Fruit fly (Drosophila melanogaster): Measurements from ENCODE around the gene Hsp67Bc.

Gene Hsp67Bc

DNA sequence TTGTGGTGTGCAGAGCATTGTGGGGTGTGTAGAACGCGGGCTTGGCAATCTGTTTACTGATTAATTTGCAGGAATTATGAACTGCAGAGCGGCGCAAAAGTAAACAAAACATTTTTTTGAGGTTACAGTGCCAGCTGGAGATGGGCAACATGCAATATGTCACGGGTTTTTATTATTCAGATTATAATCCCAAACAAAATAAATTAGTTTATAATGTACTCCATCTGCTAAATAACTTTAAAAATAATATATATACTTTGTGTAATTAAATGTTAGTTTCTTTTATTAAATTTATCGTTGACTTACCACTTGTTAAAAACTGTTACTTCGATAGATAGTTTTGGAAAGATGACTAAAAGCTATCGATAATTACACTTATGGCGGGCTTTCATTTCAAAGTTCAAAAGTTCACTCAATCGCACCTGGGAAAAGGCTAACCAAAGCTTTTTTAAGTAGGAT is 1.4 kb downstream of the Hsp67Bc start, which contains the start of gene Fdx1 (continued):
- TF ChIP-seq cato (GFP tag; optimal IDR thresholded peaks at IDR 0.05; ENCODE audit: borderline replicate concordance) (no peak), Doc3 (GFP tag; IDR thresholded peaks at IDR 0.05; ENCODE audit: partially characterized antibody) (peak; percentile 64), Poxn (GFP tag; IDR thresholded peaks at IDR 0.05) (no peak), tna (GFP tag; IDR thresholded peaks at IDR 0.05; ENCODE audit: partially characterized antibody) (no peak), CG2116 (GFP tag; optimal IDR thresholded peaks at IDR 0.05) (peak; percentile 91), CG3995 (GFP tag; optimal IDR thresholded peaks at IDR 0.05) (peak; percentile 97), Hand (GFP tag; optimal IDR thresholded peaks at IDR 0.05) (no peak), CG30431 (GFP tag; optimal IDR thresholded peaks at IDR 0.05) (no peak), vnd (GFP tag; IDR thresholded peaks at IDR 0.05; ENCODE audit: partially characterized antibody) (0 out of 3 replicates have a peak, but pooled peaks have one; percentile 8), pum (GFP tag; optimal IDR thresholded peaks at IDR 0.05) (no peak), Abd-B (GFP tag; optimal IDR thresholded peaks at IDR 0.05) (no peak), HLH4C (GFP tag; IDR thresholded peaks at IDR 0.05; ENCODE audit: partially characterized antibody) (peak; percentile 73), al (GFP tag; IDR thresholded peaks at IDR 0.05) (peak; percentile 12; the same call in 1 of the 2 replicates), Hmr (GFP tag; optimal IDR thresholded peaks at IDR 0.05) (no peak), zen (tag; optimal IDR thresholded peaks at IDR 0.05) (no peak), lov (optimal IDR thresholded peaks at IDR 0.05) (no peak), lov (GFP tag; IDR thresholded peaks at IDR 0.05) (no peak), Meics (GFP tag; optimal IDR thresholded peaks at IDR 0.05) (peak; percentile 42), hbn (GFP tag; IDR thresholded peaks at IDR 0.05; ENCODE audit: partially characterized antibody) (peak; percentile 59), stwl (tag; optimal IDR thresholded peaks at IDR 0.05) (no peak), Elba2 (GFP tag; optimal IDR thresholded peaks at IDR 0.05) (no peak), gsb-n (tag; optimal IDR thresholded peaks at IDR 0.05) (peak; percentile 19), Chrac-16 (GFP tag; optimal IDR thresholded peaks at IDR 0.05) (peak; percentile 23), CG10959 (GFP tag; IDR thresholded peaks at IDR 0.05) (no peak), ssp (GFP tag; IDR thresholded peaks at IDR 0.05) (no peak), sqz (GFP tag; optimal IDR thresholded peaks at IDR 0.05) (peak; percentile 80), Usf (GFP tag; optimal IDR thresholded peaks at IDR 0.05) (no peak), Drgx (GFP tag; IDR thresholded peaks at IDR 0.05) (no peak), CG17802 (tag; optimal IDR thresholded peaks at IDR 0.05) (no peak), CG4328 (GFP tag; optimal IDR thresholded peaks at IDR 0.05) (no peak), CG16863 (GFP tag; optimal IDR thresholded peaks at IDR 0.05) (no peak), ro (GFP tag; IDR thresholded peaks at IDR 0.05) (no peak), CG1647 (GFP tag; optimal IDR thresholded peaks at IDR 0.05) (no peak), CG15601 (tag; optimal IDR thresholded peaks at IDR 0.05) (peak; percentile 54), CG31441 (GFP tag; IDR thresholded peaks at IDR 0.05) (peak; percentile 52), oc (tag; optimal IDR thresholded peaks at IDR 0.05) (no peak), psq (GFP tag; optimal IDR thresholded peaks at IDR 0.05) (no peak), sc (optimal IDR thresholded peaks at IDR 0.05) (no peak), sc (GFP tag; optimal IDR thresholded peaks at IDR 0.05) (no peak), prd (optimal IDR thresholded peaks at IDR 0.05) (no peak), prd (GFP tag; IDR thresholded peaks at IDR 0.05) (0 out of 3 replicates have a peak, but pooled peaks have one; percentile 33), tgo (GFP tag; IDR thresholded peaks at IDR 0.05) (peak; percentile 28; the same call in 2 of the 3 replicates), NfI (GFP tag; optimal IDR thresholded peaks at IDR 0.05) (peak; percentile 28), BtbVII (GFP tag; optimal IDR thresholded peaks at IDR 0.05) (peak; percentile 26), tll (GFP tag; optimal IDR thresholded peaks at IDR 0.05) (no peak), CG15073 (GFP tag; optimal IDR thresholded peaks at IDR 0.05) (no peak), ewg (GFP tag; optimal IDR thresholded peaks at IDR 0.05) (no peak), btn (GFP tag; optimal IDR thresholded peaks at IDR 0.05) (no peak), Dek (tag; optimal IDR thresholded peaks at IDR 0.05) (peak; percentile 15), gro (GFP tag; optimal IDR thresholded peaks at IDR 0.05) (no peak), CG6689 (GFP tag; IDR thresholded peaks at IDR 0.05) (no peak)

Measured in whole organism, embryonic.